Worm (Caenorhabditis elegans): ENCODE data around the gene nphp-1.

- no peak for TF ChIP-seq ceh-36 (tag; optimal IDR thresholded peaks at IDR 0.05)
- no peak for TF ChIP-seq ama-1 (optimal IDR thresholded peaks at IDR 0.05)
- no peak for TF ChIP-seq aly-1 (tag; optimal IDR thresholded peaks at IDR 0.05)
- no peak for TF ChIP-seq hnd-1 (tag; optimal IDR thresholded peaks at IDR 0.05)
- no peak for TF ChIP-seq ets-7 (tag; optimal IDR thresholded peaks at IDR 0.05)
- TF ChIP-seq scrt-1 (GFP tag; IDR thresholded peaks at IDR 0.05), result no peak
Measured at ce11 chrII:10627086-10627485, 25.0 kb downstream of the nphp-1 start.
